Fruit fly (Drosophila melanogaster) whole organism, embryonic: ENCODE results near the gene CG45076.

Source experiments
- Asciz ChIP-seq: fragments of 200-800 bp; sonication (Bioruptor generic); optimal IDR thresholded peaks from 2 replicates; lab custom pipeline; 2017; ENCODE audit warnings: missing biosample characterization, mild to moderate bottlenecking, missing genetic modification characterization, missing genetic modification reagents
- CG10321 ChIP-seq: fragments of 200-800 bp; sonication (Bioruptor generic); IDR thresholded peaks from 2 replicates; pipeline ENCODE4 v1.3.6; 2022; ENCODE audit warnings: missing biosample characterization, missing genetic modification characterization
- CG11696 ChIP-seq: fragments of 200-800 bp; sonication (Bioruptor generic); IDR thresholded peaks from 2 replicates; pipeline ENCODE4 v1.3.6; 2022; ENCODE audit warnings: missing biosample characterization, missing genetic modification characterization
- CG12219 ChIP-seq: fragments of 200-800 bp; sonication (Bioruptor generic); optimal IDR thresholded peaks from 3 replicates; lab custom pipeline; 2018; ENCODE audit warnings: missing biosample characterization, mild to moderate bottlenecking, missing genetic modification characterization
- CG12391 ChIP-seq: fragments of 200-800 bp; sonication (Bioruptor generic); optimal IDR thresholded peaks from 3 replicates; lab custom pipeline; 2018; ENCODE audit warnings: missing biosample characterization, mild to moderate bottlenecking, missing genetic modification characterization, moderate library complexity
- CG12769 ChIP-seq: fragments of 200-800 bp; sonication (Bioruptor generic); optimal IDR thresholded peaks from 2 replicates; lab custom pipeline; 2019; ENCODE audit warnings: missing biosample characterization, mild to moderate bottlenecking, missing genetic modification characterization, moderate library complexity
- CG14050 ChIP-seq: fragments of 200-800 bp; sonication (Bioruptor generic); IDR thresholded peaks from 3 replicates; pipeline ENCODE4 v1.3.6; 2022; ENCODE audit warnings: missing biosample characterization, missing genetic modification characterization
- CG14965 ChIP-seq: fragments of 200-800 bp; sonication (Bioruptor generic); optimal IDR thresholded peaks from 2 replicates; lab custom pipeline; 2016; ENCODE audit warnings: missing biosample characterization, missing genetic modification characterization, borderline replicate concordance
- CG15011 ChIP-seq: fragments of 200-800 bp; sonication (Bioruptor generic); optimal IDR thresholded peaks from 3 replicates; lab custom pipeline; 2018; ENCODE audit warnings: missing biosample characterization, mild to moderate bottlenecking, missing genetic modification characterization
- CG15073 ChIP-seq: fragments of 200-800 bp; sonication (Bioruptor generic); optimal IDR thresholded peaks from 2 replicates; lab custom pipeline; 2016; ENCODE audit warnings: missing biosample characterization, missing genetic modification characterization
- CG15269 ChIP-seq: fragments of 200-800 bp; sonication (Bioruptor generic); optimal IDR thresholded peaks from 2 replicates; lab custom pipeline; 2018; ENCODE audit warnings: missing biosample characterization, mild to moderate bottlenecking, missing genetic modification characterization, moderate library complexity
- CG16779 ChIP-seq: fragments of 200-800 bp; sonication (Bioruptor generic); IDR thresholded peaks from 2 replicates; pipeline ENCODE4 v1.3.6; 2022; ENCODE audit warnings: missing biosample characterization, missing genetic modification characterization
- CG17361 ChIP-seq: fragments of 200-800 bp; sonication (Bioruptor generic); IDR thresholded peaks from 3 replicates; pipeline ENCODE4 v1.3.6; 2022; ENCODE audit warnings: missing biosample characterization, missing genetic modification characterization
- CG17802 ChIP-seq: fragments of 200-800 bp; sonication (Bioruptor generic); optimal IDR thresholded peaks from 2 replicates; lab custom pipeline; 2018; ENCODE audit warnings: missing biosample characterization, mild to moderate bottlenecking, missing genetic modification characterization, moderate library complexity
- CG30020 ChIP-seq: fragments of 200-800 bp; optimal IDR thresholded peaks from 2 replicates; lab custom pipeline; 2019; ENCODE audit warnings: missing biosample characterization, mild to moderate bottlenecking, missing genetic modification characterization, moderate library complexity
- CG32532 ChIP-seq: fragments of 200-800 bp; sonication (Bioruptor generic); IDR thresholded peaks from 2 replicates; pipeline ENCODE4 v1.3.6; 2022; ENCODE audit warnings: missing biosample characterization, missing genetic modification characterization
- CG3281 ChIP-seq: fragments of 200-800 bp; sonication (Bioruptor generic); optimal IDR thresholded peaks from 3 replicates; lab custom pipeline; 2017; ENCODE audit warnings: missing biosample characterization, mild to moderate bottlenecking, missing genetic modification characterization
- CG4282 ChIP-seq: fragments of 200-800 bp; sonication (Bioruptor generic); optimal IDR thresholded peaks from 2 replicates; lab custom pipeline; 2016; ENCODE audit warnings: missing biosample characterization, missing genetic modification characterization
- CG6689 ChIP-seq: fragments of 200-800 bp; sonication (Bioruptor generic); IDR thresholded peaks from 2 replicates; pipeline ENCODE4 v1.3.6; 2022; ENCODE audit warnings: missing biosample characterization, missing genetic modification characterization
- CG7745 ChIP-seq: fragments of 200-800 bp; sonication (Bioruptor generic); optimal IDR thresholded peaks from 2 replicates; lab custom pipeline; 2018; ENCODE audit warnings: missing biosample characterization, mild to moderate bottlenecking, missing genetic modification characterization, moderate library complexity
- CrebB ChIP-seq: fragments of 200-800 bp; sonication (Bioruptor generic); optimal IDR thresholded peaks from 3 replicates; lab custom pipeline; 2018; ENCODE audit warnings: missing biosample characterization, mild to moderate bottlenecking, missing genetic modification characterization
- ERR ChIP-seq: fragments of 200-800 bp; sonication (Bioruptor generic); optimal IDR thresholded peaks from 2 replicates; lab custom pipeline; 2016; ENCODE audit warnings: missing biosample characterization, missing genetic modification characterization
- H15 ChIP-seq: fragments of 200-800 bp; sonication (Bioruptor generic); IDR thresholded peaks from 3 replicates; pipeline ENCODE4 v1.3.6; 2022; ENCODE audit warnings: missing biosample characterization, missing genetic modification characterization
- HLH3B ChIP-seq: fragments of 200-800 bp; sonication (Bioruptor generic); IDR thresholded peaks from 2 replicates; pipeline ENCODE4 v1.3.6; 2022; ENCODE audit warnings: missing biosample characterization, missing genetic modification characterization
- MTF-1 ChIP-seq: fragments of 200-800 bp; sonication (Bioruptor generic); optimal IDR thresholded peaks from 2 replicates; lab custom pipeline; 2018; ENCODE audit warnings: missing biosample characterization, mild to moderate bottlenecking, missing genetic modification characterization, borderline replicate concordance
- Poxn ChIP-seq: fragments of 200-800 bp; sonication (Bioruptor generic); IDR thresholded peaks from 2 replicates; pipeline ENCODE4 v1.3.6; 2022; ENCODE audit warnings: missing biosample characterization, missing genetic modification characterization
- Sox102F ChIP-seq: fragments of 200-800 bp; sonication (Bioruptor generic); optimal IDR thresholded peaks from 2 replicates; lab custom pipeline; 2018; ENCODE audit warnings: missing biosample characterization, mild to moderate bottlenecking, missing genetic modification characterization, moderate library complexity
- TFAM ChIP-seq: fragments of 200-800 bp; sonication (Bioruptor generic); optimal IDR thresholded peaks from 2 replicates; lab custom pipeline; 2017; ENCODE audit warnings: missing biosample characterization, missing genetic modification characterization, inconsistent platforms
- ase ChIP-seq: fragments of 200-800 bp; sonication (Bioruptor generic); IDR thresholded peaks from 3 replicates; pipeline ENCODE4 v1.3.6; 2022; ENCODE audit warnings: missing biosample characterization, missing genetic modification characterization
- az2 ChIP-seq: fragments of 200-800 bp; sonication (Bioruptor generic); optimal IDR thresholded peaks from 3 replicates; lab custom pipeline; 2016; ENCODE audit warnings: missing biosample characterization, missing genetic modification characterization
- chinmo ChIP-seq: fragments of 200-800 bp; sonication (Bioruptor generic); IDR thresholded peaks from 4 replicates; pipeline ENCODE4 v1.3.6; 2022; ENCODE audit warnings: missing biosample characterization, missing genetic modification characterization; ENCODE audit not compliant: partially characterized antibody
- dimm ChIP-seq: fragments of 200-800 bp; sonication (Bioruptor generic); IDR thresholded peaks from 2 replicates; pipeline ENCODE4 v1.3.6; 2022; ENCODE audit warnings: missing biosample characterization, missing genetic modification characterization
- gro ChIP-seq: fragments of 200-800 bp; sonication (Bioruptor generic); optimal IDR thresholded peaks from 2 replicates; lab custom pipeline; 2016; ENCODE audit warnings: missing biosample characterization, missing genetic modification characterization
- h ChIP-seq: fragments of >200 bp; optimal IDR thresholded peaks from 2 replicates; lab custom pipeline; 2017
- kay ChIP-seq: fragments of 200-800 bp; sonication (Bioruptor generic); optimal IDR thresholded peaks from 2 replicates; lab custom pipeline; 2016; ENCODE audit warnings: missing biosample characterization, missing genetic modification characterization
- mirr ChIP-seq: fragments of 200-800 bp; sonication (Bioruptor generic); optimal IDR thresholded peaks from 3 replicates; lab custom pipeline; 2018; ENCODE audit warnings: missing biosample characterization, mild to moderate bottlenecking, missing genetic modification characterization
- nau ChIP-seq: fragments of 200-800 bp; sonication (Bioruptor generic); optimal IDR thresholded peaks from 3 replicates; lab custom pipeline; 2017; ENCODE audit warnings: missing biosample characterization, mild to moderate bottlenecking, missing genetic modification characterization, missing genetic modification reagents
- repo ChIP-seq: fragments of 200-800 bp; sonication (Bioruptor generic); optimal IDR thresholded peaks from 2 replicates; lab custom pipeline; 2016; ENCODE audit warnings: missing biosample characterization, missing genetic modification characterization
- sens ChIP-seq: fragments of 200-800 bp; sonication (Bioruptor generic); peaks from one replicate; lab custom pipeline; 2016; ENCODE audit warnings: missing biosample characterization, missing genetic modification characterization
- shn ChIP-seq: fragments of 200-800 bp; sonication (Bioruptor generic); optimal IDR thresholded peaks from 3 replicates; lab custom pipeline; 2016; ENCODE audit warnings: missing biosample characterization, missing genetic modification characterization
- sim ChIP-seq: fragments of 200-800 bp; sonication (Bioruptor generic); IDR thresholded peaks from 2 replicates; pipeline ENCODE4 v1.3.6; 2022; ENCODE audit warnings: missing biosample characterization, missing genetic modification characterization
- sima ChIP-seq: fragments of 200-800 bp; sonication (Bioruptor generic); optimal IDR thresholded peaks from 2 replicates; lab custom pipeline; 2016; ENCODE audit warnings: missing biosample characterization, missing genetic modification characterization
- slbo ChIP-seq: fragments of 200-800 bp; sonication (Bioruptor generic); IDR thresholded peaks from 2 replicates; pipeline ENCODE4 v1.3.6; 2022; ENCODE audit warnings: missing biosample characterization, missing genetic modification characterization
- ssp ChIP-seq: fragments of 200-800 bp; sonication (Bioruptor generic); IDR thresholded peaks from 2 replicates; pipeline ENCODE4 v1.3.6; 2022; ENCODE audit warnings: missing biosample characterization, missing genetic modification characterization
- tna ChIP-seq: fragments of 200-800 bp; sonication (Bioruptor generic); IDR thresholded peaks from 2 replicates; pipeline ENCODE4 v1.3.6; 2022; ENCODE audit warnings: missing biosample characterization, missing genetic modification characterization; ENCODE audit not compliant: partially characterized antibody
- tup ChIP-seq: fragments of 200-800 bp; sonication (Bioruptor generic); optimal IDR thresholded peaks from 2 replicates; lab custom pipeline; 2016; ENCODE audit warnings: missing biosample characterization, mild to moderate bottlenecking, missing genetic modification characterization, moderate library complexity
- wdn ChIP-seq: fragments of 200-800 bp; sonication (Bioruptor generic); IDR thresholded peaks from 2 replicates; pipeline ENCODE4 v1.3.6; 2022; ENCODE audit warnings: missing biosample characterization, missing genetic modification characterization
- zf30C ChIP-seq: fragments of 200-800 bp; sonication (Bioruptor generic); optimal IDR thresholded peaks from 3 replicates; lab custom pipeline; 2018; ENCODE audit warnings: missing biosample characterization, mild to moderate bottlenecking, missing genetic modification characterization
- zfh1 ChIP-seq: fragments of 200-800 bp; sonication (Bioruptor generic); IDR thresholded peaks from 3 replicates; pipeline ENCODE4 v1.3.6; 2022; ENCODE audit warnings: missing biosample characterization, missing genetic modification characterization

Gene CG45076

DNA sequence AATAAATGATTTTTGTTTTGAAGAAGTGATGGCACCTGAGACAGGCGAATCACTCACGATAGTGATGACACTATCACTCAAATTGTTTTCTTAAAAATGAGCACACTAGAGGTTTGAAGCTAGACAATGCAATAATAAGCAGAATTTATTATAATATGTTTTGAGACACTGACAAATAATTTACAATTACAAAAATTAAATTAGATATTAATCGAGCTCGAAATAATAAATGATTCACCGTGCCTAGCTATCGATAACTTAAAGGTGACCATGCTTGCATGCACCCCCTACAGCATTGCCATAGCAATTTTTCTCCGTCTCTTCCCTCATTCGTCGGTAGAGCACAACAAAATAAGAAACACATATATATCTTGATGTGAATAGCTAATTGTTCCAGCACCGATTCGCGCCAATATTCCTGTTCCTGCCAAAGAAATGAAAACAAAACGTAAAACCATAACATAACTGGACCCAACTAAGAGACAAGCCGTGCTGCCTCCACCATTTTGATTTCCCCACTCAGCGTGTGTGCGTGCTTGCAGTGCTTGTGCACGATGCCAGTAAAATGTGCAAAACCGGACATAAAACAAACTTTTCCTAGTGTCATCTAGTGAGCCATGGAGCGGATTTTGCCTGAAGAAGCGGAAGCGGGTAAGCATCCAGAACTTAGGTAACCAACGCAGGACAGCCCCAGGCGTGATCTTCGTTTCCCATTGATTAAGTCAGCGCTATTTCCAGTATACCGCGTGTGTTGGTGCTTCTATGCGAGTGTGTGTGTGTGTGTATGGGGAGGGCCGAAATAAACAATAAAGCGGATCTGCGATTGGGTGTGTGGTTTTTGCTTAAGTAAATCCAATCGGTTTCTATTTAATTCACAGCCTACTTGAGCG lies 16.0 kb downstream of the CG45076 start, which contains the start of the genes MED7 and Cap-H2 (continued):
- peak; percentile 74 for TF ChIP-seq CG30020 (tag; lab: Kevin White, UChicago)
- TF ChIP-seq CG3281 (GFP tag; lab: Kevin White, UChicago) = peak; percentile 66
- TF ChIP-seq CG15011 = peak; percentile 12
- peak; percentile 82 for TF ChIP-seq az2 (GFP tag; lab: Kevin White, UChicago)
- TF ChIP-seq dimm (GFP tag; lab: Robert Waterston, UW) = peak; percentile 41; the same call in 1 of the 2 replicates
- no peak for TF ChIP-seq CG10321 (GFP tag; lab: Robert Waterston, UW)
- peak; percentile 88 for TF ChIP-seq kay (GFP tag; lab: Kevin White, UChicago)
- TF ChIP-seq CG11696 (GFP tag; lab: Robert Waterston, UW) = 0 out of 2 replicates have a peak, but pooled peaks have one; percentile 34
- TF ChIP-seq tna (GFP tag; lab: Robert Waterston, UW) = peak; percentile 91
- no peak for TF ChIP-seq Sox102F (GFP tag; lab: Kevin White, UChicago)
- peak; percentile 92 for TF ChIP-seq CG12391 (tag; lab: Kevin White, UChicago)
- TF ChIP-seq CG32532 (GFP tag; lab: Robert Waterston, UW) = peak; percentile 88
- TF ChIP-seq sens (GFP tag; lab: Kevin White, UChicago) = peak; percentile 97
- peak; percentile 73; the same call in 2 of the 3 replicates for TF ChIP-seq H15
- peak; percentile 55 for TF ChIP-seq repo
- TF ChIP-seq CrebB (tag; lab: Kevin White, UChicago) = peak; percentile 33
- TF ChIP-seq CG7745 = no peak
- TF ChIP-seq slbo (GFP tag; lab: Robert Waterston, UW) = peak; percentile 90
- TF ChIP-seq CG17802 = peak; percentile 0
- peak; percentile 75 for TF ChIP-seq ssp (GFP tag; lab: Robert Waterston, UW)
- TF ChIP-seq CG14050 = peak; percentile 64
- TF ChIP-seq Poxn (GFP tag; lab: Robert Waterston, UW) = no peak
- no peak for TF ChIP-seq mirr
- no peak for TF ChIP-seq nau
- peak; percentile 58 for TF ChIP-seq tup (GFP tag; lab: Kevin White, UChicago)
- no peak for TF ChIP-seq zf30C (GFP tag; lab: Kevin White, UChicago)
- TF ChIP-seq TFAM (GFP tag; lab: Kevin White, UChicago) = no peak
- TF ChIP-seq Asciz (GFP tag; lab: Kevin White, UChicago) = peak; percentile 36
- no peak for TF ChIP-seq CG14965
- TF ChIP-seq sima (GFP tag; lab: Kevin White, UChicago) = no peak
- TF ChIP-seq h (lab: Kevin White, UChicago) = no peak
- TF ChIP-seq CG6689 (GFP tag; lab: Robert Waterston, UW) = peak; percentile 83
- TF ChIP-seq HLH3B (GFP tag; lab: Robert Waterston, UW) = peak; percentile 73
- TF ChIP-seq CG12219 (GFP tag; lab: Kevin White, UChicago) = peak; percentile 23
- TF ChIP-seq zfh1 (GFP tag; lab: Robert Waterston, UW) = peak; percentile 88
- TF ChIP-seq shn (GFP tag; lab: Kevin White, UChicago) = peak; percentile 73
- TF ChIP-seq ase (GFP tag; lab: Robert Waterston, UW) = peak; percentile 79; the same call in 2 of the 3 replicates
- TF ChIP-seq CG16779 (GFP tag; lab: Robert Waterston, UW) = 0 out of 2 replicates have a peak, but pooled peaks have one; percentile 59
- TF ChIP-seq wdn (GFP tag; lab: Robert Waterston, UW) = peak; percentile 67; the same call in 1 of the 2 replicates
- TF ChIP-seq sim (GFP tag; lab: Robert Waterston, UW) = no peak
- TF ChIP-seq chinmo (GFP tag; lab: Robert Waterston, UW) = peak; percentile 96
- TF ChIP-seq gro (GFP tag; lab: Kevin White, UChicago) = peak; percentile 85
- peak; percentile 81 for TF ChIP-seq CG17361 (GFP tag; lab: Robert Waterston, UW)
- peak; percentile 69 for TF ChIP-seq CG12769 (tag; lab: Kevin White, UChicago)
- no peak for TF ChIP-seq CG15269
- no peak for TF ChIP-seq MTF-1 (GFP tag; lab: Kevin White, UChicago)
- TF ChIP-seq CG15073 (GFP tag; lab: Kevin White, UChicago) = no peak
- peak; percentile 4 for TF ChIP-seq CG4282 (GFP tag; lab: Kevin White, UChicago)
- TF ChIP-seq ERR (GFP tag; lab: Kevin White, UChicago) = peak; percentile 41
